Fruit fly (Drosophila melanogaster): ENCODE results near the gene qua.

qua gene

dm6 chr2L:17484174-17484573 is 12.8 kb downstream of the qua start, which contains the start of the genes GCS2beta and CG5131 (continued):
- TF ChIP-seq Dip2 (GFP tag; IDR thresholded peaks at IDR 0.05) (peak; percentile 67), CG13894 (tag; optimal IDR thresholded peaks at IDR 0.05) (no peak), Spps (tag; optimal IDR thresholded peaks at IDR 0.05) (peak; percentile 56), tx (GFP tag; optimal IDR thresholded peaks at IDR 0.05) (peak; percentile 96), Side (GFP tag; optimal IDR thresholded peaks at IDR 0.05) (peak; percentile 97), Dfd (GFP tag; optimal IDR thresholded peaks at IDR 0.05) (no peak), eyg (GFP tag; optimal IDR thresholded peaks at IDR 0.05) (peak; percentile 92), CG13424 (tag; optimal IDR thresholded peaks at IDR 0.05) (peak; percentile 91), BtbVII (GFP tag; optimal IDR thresholded peaks at IDR 0.05) (peak; percentile 73), CG6689 (GFP tag; IDR thresholded peaks at IDR 0.05) (peak; percentile 92), E2f2 (GFP tag; IDR thresholded peaks at IDR 0.05) (peak; percentile 84), pros (GFP tag; optimal IDR thresholded peaks at IDR 0.05) (no peak), zf30C (GFP tag; optimal IDR thresholded peaks at IDR 0.05) (no peak), Atf3 (GFP tag; optimal IDR thresholded peaks at IDR 0.05) (peak; percentile 91), lbe (GFP tag; optimal IDR thresholded peaks at IDR 0.05) (no peak), mld (GFP tag; IDR thresholded peaks at IDR 0.05; ENCODE audit: partially characterized antibody) (peak; percentile 55; the same call in 1 of the 3 replicates), CG5245 (GFP tag; optimal IDR thresholded peaks at IDR 0.05) (peak; percentile 89), bab2 (GFP tag; optimal IDR thresholded peaks at IDR 0.05) (peak; percentile 96), Usf (GFP tag; optimal IDR thresholded peaks at IDR 0.05) (peak; percentile 81), Myb (GFP tag; optimal IDR thresholded peaks at IDR 0.05) (peak; percentile 90), dysf (GFP tag; IDR thresholded peaks at IDR 0.05) (peak; percentile 96), ATbp (GFP tag; optimal IDR thresholded peaks at IDR 0.05) (peak; percentile 80), HLH4C (GFP tag; IDR thresholded peaks at IDR 0.05; ENCODE audit: partially characterized antibody) (peak; percentile 88), sna (GFP tag; IDR thresholded peaks at IDR 0.05; ENCODE audit: partially characterized antibody) (peak; percentile 92), CG10366 (GFP tag; IDR thresholded peaks at IDR 0.05) (peak; percentile 93), CG17385 (GFP tag; optimal IDR thresholded peaks at IDR 0.05) (peak; percentile 78), toy (GFP tag; IDR thresholded peaks at IDR 0.05) (peak; percentile 71; the same call in 1 of the 2 replicates), D (optimal IDR thresholded peaks at IDR 0.05) (no peak), D (GFP tag; optimal IDR thresholded peaks at IDR 0.05) (peak; percentile 79), CG17912 (GFP tag; optimal IDR thresholded peaks at IDR 0.05) (peak; percentile 49), lmd (GFP tag; IDR thresholded peaks at IDR 0.05) (peak; percentile 95), CG11398 (GFP tag; optimal IDR thresholded peaks at IDR 0.05) (peak; percentile 92), ap (GFP tag; IDR thresholded peaks at IDR 0.05) (peak; percentile 85), ase (GFP tag; IDR thresholded peaks at IDR 0.05) (peak; percentile 92), pita (GFP tag; optimal IDR thresholded peaks at IDR 0.05) (no peak), MTF-1 (GFP tag; optimal IDR thresholded peaks at IDR 0.05; ENCODE audit: borderline replicate concordance) (peak; percentile 73), CG13775 (GFP tag; optimal IDR thresholded peaks at IDR 0.05) (peak; percentile 92), CG13287 (GFP tag; IDR thresholded peaks at IDR 0.05; ENCODE audit: partially characterized antibody) (peak; percentile 96), Sry-δ (GFP tag; optimal IDR thresholded peaks at IDR 0.05) (peak; percentile 96), jigr1 (GFP tag; IDR thresholded peaks at IDR 0.05) (peak; percentile 81), CG1233 (GFP tag; optimal IDR thresholded peaks at IDR 0.05) (peak; percentile 88), H15 (GFP tag; IDR thresholded peaks at IDR 0.05) (peak; percentile 92), CG1602 (GFP tag; optimal IDR thresholded peaks at IDR 0.05) (peak; percentile 92), ftz-f1 (GFP tag; optimal IDR thresholded peaks at IDR 0.05) (peak; percentile 58), CG1832 (GFP tag; optimal IDR thresholded peaks at IDR 0.05) (no peak), Hr51 (GFP tag; optimal IDR thresholded peaks at IDR 0.05) (peak; percentile 90 to 95), CG9876 (GFP tag; optimal IDR thresholded peaks at IDR 0.05) (peak; percentile 96), hbn (GFP tag; IDR thresholded peaks at IDR 0.05; ENCODE audit: partially characterized antibody) (peak; percentile 91), inv (GFP tag; IDR thresholded peaks at IDR 0.05; ENCODE audit: partially characterized antibody) (peak; percentile 88), jumu (GFP tag; optimal IDR thresholded peaks at IDR 0.05) (peak; percentile 98), CG10267 (tag; optimal IDR thresholded peaks at IDR 0.05) (peak; percentile 76)
